Worm (Caenorhabditis elegans) whole organism, young adult: ENCODE results near the gene gba-3.

Experiments
- ama-1 ChIP-seq, 3 experiments: fragments of 150-350 bp in 1 of 3; sonication (generic microtip) in 2 of 3; optimal IDR thresholded peaks; 2 replicates each; lab custom pipeline; 2014 to 2018; ENCODE audit warnings: missing biosample characterization in 2 of 3, missing genetic modification characterization in 2 of 3, missing genetic modification reagents in 2 of 3
- lin-35 ChIP-seq, 3 experiments: fragments of 150-350 bp in 2 of 3; sonication (generic microtip) in 1 of 3; optimal IDR thresholded peaks; 2 replicates each; lab custom pipeline; 2014 to 2018; ENCODE audit warnings: missing biosample characterization in 3 of 3, missing genetic modification characterization in 3 of 3, missing genetic modification reagents in 3 of 3
- mxl-1 ChIP-seq: sonication (generic microtip); optimal IDR thresholded peaks from 2 replicates; lab custom pipeline; 2016; ENCODE audit warnings: missing genetic modification characterization, missing compliant biosample characterization
- nfya-1 ChIP-seq: sonication (generic microtip); optimal IDR thresholded peaks from 2 replicates; lab custom pipeline; 2017; ENCODE audit warnings: antibody characterized with exemption, missing compliant biosample characterization, missing genetic modification characterization, borderline replicate concordance; ENCODE audit not compliant: insufficient read depth
- unc-130 ChIP-seq: sonication (generic microtip); optimal IDR thresholded peaks from 2 replicates; lab custom pipeline; 2016; ENCODE audit warnings: missing genetic modification reagents, missing genetic modification characterization, missing compliant biosample characterization

DNA sequence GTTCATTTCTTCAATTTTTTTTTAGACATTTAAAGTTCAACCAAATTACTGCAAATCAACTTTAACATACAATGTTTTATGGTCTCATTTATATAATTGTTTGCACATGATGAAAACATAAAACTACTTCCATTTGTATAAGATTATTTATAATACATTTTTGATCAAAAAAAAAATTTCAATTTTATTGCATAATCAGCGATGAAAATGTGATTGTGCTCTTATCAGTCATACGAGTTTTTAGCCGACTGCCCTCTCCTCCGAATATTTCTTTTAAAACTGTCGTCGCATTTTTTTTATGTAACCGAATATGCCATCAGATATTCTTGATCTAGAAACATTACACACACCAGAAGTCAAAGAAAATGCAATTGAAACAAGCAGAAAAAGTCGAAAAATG is 32.7 kb upstream of the gba-3 start, which contains the start of gene F08A7.1:
- no peak for TF ChIP-seq lin-35 (GFP tag; optimal IDR thresholded peaks at IDR 0.05; lab: Kevin White, UChicago)
- TF ChIP-seq ama-1 (optimal IDR thresholded peaks at IDR 0.05; lab: Kevin White, UChicago) = no peak
- no peak for TF ChIP-seq ama-1 (GFP tag; optimal IDR thresholded peaks at IDR 0.05; lab: Kevin White, UChicago)
- TF ChIP-seq unc-130 (GFP tag; lab: Kevin White, UChicago) = no peak
- TF ChIP-seq mxl-1 (tag; lab: Kevin White, UChicago) = no peak
- TF ChIP-seq nfya-1 = no peak
